Fruit fly (Drosophila melanogaster) whole organism, embryonic: Measurements from ENCODE around the gene CG45066.

ENCODE experiments used
- Adf1 ChIP-seq: fragments of 200-800 bp; sonication (Bioruptor generic); IDR thresholded peaks from 2 replicates; pipeline ENCODE4 v1.3.6; 2022; ENCODE audit warnings: missing biosample characterization, missing genetic modification characterization
- Atf-2 ChIP-seq: fragments of 200-800 bp; sonication (Bioruptor generic); optimal IDR thresholded peaks from 2 replicates; lab custom pipeline; 2016; ENCODE audit warnings: missing biosample characterization, missing genetic modification characterization
- B-H1 ChIP-seq: fragments of 200-800 bp; sonication (Bioruptor generic); IDR thresholded peaks from 3 replicates; pipeline ENCODE4 v1.3.6; 2022; ENCODE audit warnings: missing biosample characterization, missing genetic modification characterization
- B-H2 ChIP-seq: fragments of 200-800 bp; sonication (Bioruptor generic); optimal IDR thresholded peaks from 2 replicates; lab custom pipeline; 2018; ENCODE audit warnings: missing biosample characterization, mild to moderate bottlenecking, missing genetic modification characterization
- CG10366 ChIP-seq: fragments of 200-800 bp; sonication (Bioruptor generic); IDR thresholded peaks from 2 replicates; pipeline ENCODE4 v1.3.6; 2022; ENCODE audit warnings: missing biosample characterization, missing genetic modification characterization
- CG10565 ChIP-seq: fragments of 200-800 bp; sonication (Bioruptor generic); optimal IDR thresholded peaks from 3 replicates; lab custom pipeline; 2016; ENCODE audit warnings: missing biosample characterization, mild to moderate bottlenecking, missing genetic modification characterization
- CG12219 ChIP-seq: fragments of 200-800 bp; sonication (Bioruptor generic); optimal IDR thresholded peaks from 3 replicates; lab custom pipeline; 2018; ENCODE audit warnings: missing biosample characterization, mild to moderate bottlenecking, missing genetic modification characterization
- CG1233 ChIP-seq: fragments of 200-800 bp; sonication (Bioruptor generic); optimal IDR thresholded peaks from 4 replicates; lab custom pipeline; 2018; ENCODE audit warnings: missing biosample characterization, mild to moderate bottlenecking, missing genetic modification characterization
- CG15073 ChIP-seq: fragments of 200-800 bp; sonication (Bioruptor generic); optimal IDR thresholded peaks from 2 replicates; lab custom pipeline; 2016; ENCODE audit warnings: missing biosample characterization, missing genetic modification characterization
- CG17186 ChIP-seq: fragments of 200-800 bp; sonication (Bioruptor generic); optimal IDR thresholded peaks from 3 replicates; lab custom pipeline; 2017; ENCODE audit warnings: missing biosample characterization, missing genetic modification reagents, missing genetic modification characterization
- CG17361 ChIP-seq: fragments of 200-800 bp; sonication (Bioruptor generic); IDR thresholded peaks from 3 replicates; pipeline ENCODE4 v1.3.6; 2022; ENCODE audit warnings: missing biosample characterization, missing genetic modification characterization
- CG18011 ChIP-seq: fragments of 200-800 bp; sonication (Bioruptor generic); optimal IDR thresholded peaks from 2 replicates; lab custom pipeline; 2017; ENCODE audit warnings: missing biosample characterization, missing genetic modification characterization, mild to moderate bottlenecking, moderate library complexity, missing genotype
- CG2678 ChIP-seq: fragments of 200-800 bp; sonication (Bioruptor generic); optimal IDR thresholded peaks from 3 replicates; lab custom pipeline; 2019; ENCODE audit warnings: missing biosample characterization, mild to moderate bottlenecking, missing genetic modification characterization, moderate library complexity
- CG33557 ChIP-seq: fragments of 200-800 bp; sonication (Bioruptor generic); optimal IDR thresholded peaks from 2 replicates; lab custom pipeline; 2019; ENCODE audit warnings: missing biosample characterization, mild to moderate bottlenecking, missing genetic modification characterization, moderate library complexity
- CG34422 ChIP-seq: fragments of 200-800 bp; sonication (Bioruptor generic); IDR thresholded peaks from 3 replicates; pipeline ENCODE4 v1.3.6; 2022; ENCODE audit warnings: missing biosample characterization, missing genetic modification characterization
- CG7556 ChIP-seq: fragments of 200-800 bp; sonication (Bioruptor generic); optimal IDR thresholded peaks from 2 replicates; lab custom pipeline; 2017; ENCODE audit warnings: missing biosample characterization, mild to moderate bottlenecking, missing genetic modification characterization
- CG8765 ChIP-seq: fragments of 200-800 bp; sonication (Bioruptor generic); IDR thresholded peaks from 2 replicates; pipeline ENCODE4 v1.3.6; 2022; ENCODE audit warnings: missing biosample characterization, missing genetic modification characterization
- CG8924 ChIP-seq: fragments of 200-800 bp; optimal IDR thresholded peaks from 3 replicates; lab custom pipeline; 2019; ENCODE audit warnings: missing biosample characterization, mild to moderate bottlenecking, missing genetic modification characterization, moderate library complexity
- CHES-1-like ChIP-seq: fragments of 200-800 bp; sonication (Bioruptor generic); optimal IDR thresholded peaks from 2 replicates; lab custom pipeline; 2016; ENCODE audit warnings: missing biosample characterization, missing genetic modification characterization
- Deaf1 ChIP-seq: fragments of 200-800 bp; optimal IDR thresholded peaks from 3 replicates; lab custom pipeline; 2019; ENCODE audit warnings: missing biosample characterization, mild to moderate bottlenecking, missing genetic modification characterization, moderate library complexity
- Dek ChIP-seq: fragments of 200-800 bp; sonication (Bioruptor generic); optimal IDR thresholded peaks from 3 replicates; lab custom pipeline; 2019; ENCODE audit warnings: missing biosample characterization, mild to moderate bottlenecking, missing genetic modification characterization, moderate library complexity
- Dll ChIP-seq: fragments of 200-800 bp; sonication (Bioruptor generic); IDR thresholded peaks from 4 replicates; pipeline ENCODE4 v1.3.6; 2022; ENCODE audit warnings: missing biosample characterization, missing genetic modification characterization; ENCODE audit not compliant: partially characterized antibody
- Ets65A ChIP-seq: fragments of 200-800 bp; sonication (Bioruptor generic); peaks from one replicate; lab custom pipeline; 2016; ENCODE audit warnings: missing biosample characterization, missing genetic modification characterization
- Fer3 ChIP-seq: fragments of 200-800 bp; sonication (Bioruptor generic); optimal IDR thresholded peaks from 2 replicates; lab custom pipeline; 2018; ENCODE audit warnings: missing biosample characterization, mild to moderate bottlenecking, missing genetic modification characterization, moderate library complexity
- HLH4C ChIP-seq: fragments of 200-800 bp; sonication (Bioruptor generic); IDR thresholded peaks from 3 replicates; pipeline ENCODE4 v1.3.6; 2022; ENCODE audit warnings: missing biosample characterization, missing genetic modification characterization; ENCODE audit not compliant: partially characterized antibody
- Hmr ChIP-seq: fragments of 200-800 bp; sonication (Bioruptor generic); optimal IDR thresholded peaks from 3 replicates; lab custom pipeline; 2017; ENCODE audit warnings: mild to moderate bottlenecking, missing biosample characterization, missing genetic modification reagents, missing genetic modification characterization
- MESR4 ChIP-seq: fragments of 200-800 bp; sonication (Bioruptor generic); optimal IDR thresholded peaks from 2 replicates; lab custom pipeline; 2018; ENCODE audit warnings: missing biosample characterization, mild to moderate bottlenecking, missing genetic modification characterization, moderate library complexity
- Med ChIP-seq: fragments of 200-800 bp; sonication (Bioruptor generic); peaks from one replicate; lab custom pipeline; 2016; ENCODE audit warnings: missing biosample characterization, missing genetic modification characterization, mild to moderate bottlenecking, inconsistent platforms, moderate library complexity
- NC2α ChIP-seq: fragments of 200-800 bp; sonication (Bioruptor generic); optimal IDR thresholded peaks from 2 replicates; lab custom pipeline; 2016; ENCODE audit warnings: missing biosample characterization, missing genetic modification characterization
- Oaz ChIP-seq: fragments of 200-800 bp; sonication (Bioruptor generic); IDR thresholded peaks from 2 replicates; pipeline ENCODE4 v1.3.6; 2022; ENCODE audit warnings: missing biosample characterization, missing genetic modification characterization
- Rfx ChIP-seq: fragments of 200-800 bp; sonication (Bioruptor generic); IDR thresholded peaks from 2 replicates; pipeline ENCODE4 v1.3.6; 2022; ENCODE audit warnings: missing biosample characterization, missing genetic modification characterization
- Ssrp ChIP-seq: fragments of 200-800 bp; sonication (Bioruptor generic); optimal IDR thresholded peaks from 2 replicates; lab custom pipeline; 2018; ENCODE audit warnings: missing biosample characterization, mild to moderate bottlenecking, missing genetic modification characterization, moderate library complexity
- Taf1 ChIP-seq: fragments of 200-800 bp; sonication (Bioruptor generic); IDR thresholded peaks from 2 replicates; pipeline ENCODE4 v1.3.6; 2022; ENCODE audit warnings: missing biosample characterization, missing genetic modification characterization
- Usf ChIP-seq: fragments of 200-800 bp; sonication (Bioruptor generic); optimal IDR thresholded peaks from 2 replicates; lab custom pipeline; 2017; ENCODE audit warnings: missing genotype, missing biosample characterization, missing genetic modification characterization
- bigmax ChIP-seq: fragments of 200-800 bp; sonication (Bioruptor generic); optimal IDR thresholded peaks from 2 replicates; lab custom pipeline; 2018; ENCODE audit warnings: missing biosample characterization, mild to moderate bottlenecking, missing genetic modification characterization
- da ChIP-seq: fragments of 200-800 bp; sonication (Bioruptor generic); optimal IDR thresholded peaks from 2 replicates; lab custom pipeline; 2016; ENCODE audit warnings: missing biosample characterization, missing genetic modification characterization
- disco-r ChIP-seq: fragments of 200-800 bp; sonication (Bioruptor generic); optimal IDR thresholded peaks from 2 replicates; lab custom pipeline; 2016; ENCODE audit warnings: missing biosample characterization, missing genetic modification characterization
- emc ChIP-seq: fragments of 200-800 bp; sonication (Bioruptor generic); optimal IDR thresholded peaks from 2 replicates; lab custom pipeline; 2016; ENCODE audit warnings: missing biosample characterization, missing genetic modification characterization
- eve ChIP-seq, 2 experiments: fragments of >200 bp; optimal IDR thresholded peaks; 2 replicates each; lab custom pipeline; 2017; ENCODE audit warnings: missing biosample characterization in 2 of 2, missing genetic modification characterization in 2 of 2
- fd64A ChIP-seq: fragments of 200-800 bp; sonication (Bioruptor generic); optimal IDR thresholded peaks from 3 replicates; lab custom pipeline; 2018; ENCODE audit warnings: missing biosample characterization, mild to moderate bottlenecking, missing genetic modification characterization
- gcm2 ChIP-seq: fragments of 200-800 bp; sonication (Bioruptor generic); optimal IDR thresholded peaks from 2 replicates; lab custom pipeline; 2016; ENCODE audit warnings: missing biosample characterization, missing genetic modification characterization
- gsb ChIP-seq: fragments of 200-800 bp; sonication (Bioruptor generic); IDR thresholded peaks from 2 replicates; pipeline ENCODE4 v1.3.6; 2022; ENCODE audit warnings: missing biosample characterization, missing genetic modification characterization
- luna ChIP-seq: fragments of 200-800 bp; sonication (Bioruptor generic); optimal IDR thresholded peaks from 2 replicates; lab custom pipeline; 2016; ENCODE audit warnings: missing biosample characterization, missing genetic modification characterization
- mirr ChIP-seq: fragments of 200-800 bp; sonication (Bioruptor generic); optimal IDR thresholded peaks from 3 replicates; lab custom pipeline; 2018; ENCODE audit warnings: missing biosample characterization, mild to moderate bottlenecking, missing genetic modification characterization
- nerfin-2 ChIP-seq: fragments of 200-800 bp; sonication (Bioruptor generic); IDR thresholded peaks from 2 replicates; pipeline ENCODE4 v1.3.6; 2022; ENCODE audit warnings: missing biosample characterization, missing genetic modification characterization; ENCODE audit not compliant: partially characterized antibody
- pfk ChIP-seq: fragments of 200-800 bp; sonication (Bioruptor generic); optimal IDR thresholded peaks from 2 replicates; lab custom pipeline; 2018; ENCODE audit warnings: missing biosample characterization, mild to moderate bottlenecking, missing genetic modification characterization, moderate library complexity
- prd ChIP-seq, 3 experiments: fragments of >200 bp in 2 of 3; fragments of 200-800 bp in 1 of 3; sonication (Bioruptor generic) in 1 of 3; optimal IDR thresholded peaks in 2 of 3; IDR thresholded peaks in 1 of 3; 2 replicates in 2 of 3; 3 replicates in 1 of 3; pipeline versions ENCODE4 v1.3.6 to Lab custom; 2017 to 2022; ENCODE audit warnings: missing biosample characterization in 1 of 3, missing genetic modification characterization in 1 of 3
- pum ChIP-seq: fragments of 200-800 bp; sonication (Bioruptor generic); optimal IDR thresholded peaks from 2 replicates; lab custom pipeline; 2016; ENCODE audit warnings: missing biosample characterization, missing genetic modification characterization
- sima ChIP-seq: fragments of 200-800 bp; sonication (Bioruptor generic); optimal IDR thresholded peaks from 2 replicates; lab custom pipeline; 2016; ENCODE audit warnings: missing biosample characterization, missing genetic modification characterization
- slbo ChIP-seq: fragments of 200-800 bp; sonication (Bioruptor generic); IDR thresholded peaks from 2 replicates; pipeline ENCODE4 v1.3.6; 2022; ENCODE audit warnings: missing biosample characterization, missing genetic modification characterization
- zf30C ChIP-seq: fragments of 200-800 bp; sonication (Bioruptor generic); optimal IDR thresholded peaks from 3 replicates; lab custom pipeline; 2018; ENCODE audit warnings: missing biosample characterization, mild to moderate bottlenecking, missing genetic modification characterization

Gene CG45066

DNA sequence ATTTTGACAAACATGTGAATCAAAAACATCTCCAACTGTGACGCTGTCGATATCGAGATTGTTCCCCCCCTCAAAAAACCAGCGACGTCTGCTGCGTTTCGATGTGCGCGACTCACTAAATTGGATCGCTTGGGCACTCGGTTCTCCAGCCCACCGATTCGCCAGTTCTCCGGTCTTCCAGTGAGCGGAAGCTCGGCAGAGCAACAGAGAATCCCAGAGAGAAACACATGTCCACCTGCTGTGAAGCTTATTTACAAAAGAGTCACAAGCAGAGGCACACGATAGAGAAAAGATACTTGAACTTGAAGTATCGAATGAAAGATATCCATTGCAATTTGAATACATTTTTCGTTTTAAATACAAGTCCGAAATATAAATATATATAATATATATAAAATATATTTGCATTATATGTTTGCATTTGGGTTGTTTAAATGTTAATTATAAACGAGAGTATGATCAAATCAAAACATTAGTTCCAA is 23.1 kb upstream of the CG45066 start (continued):
- TF ChIP-seq eve (GFP tag; optimal IDR thresholded peaks at IDR 0.05; lab: Kevin White, UChicago) (no peak), B-H1 (GFP tag; lab: Robert Waterston, UW) (no peak), CG2678 (tag; lab: Kevin White, UChicago) (peak; percentile 58), Deaf1 (tag; lab: Kevin White, UChicago) (peak; percentile 59), Ets65A (GFP tag; lab: Kevin White, UChicago) (no peak), pfk (no peak), Dek (peak; percentile 11), CG34422 (GFP tag; lab: Robert Waterston, UW) (no peak), CG7556 (GFP tag; lab: Kevin White, UChicago) (peak; percentile 42), MESR4 (GFP tag; lab: Kevin White, UChicago) (no peak), Rfx (GFP tag; lab: Robert Waterston, UW) (peak; percentile 28; the same call in 1 of the 2 replicates), CG15073 (GFP tag; lab: Kevin White, UChicago) (no peak), CG17361 (GFP tag; lab: Robert Waterston, UW) (0 out of 3 replicates have a peak, but pooled peaks have one; percentile 24), CG18011 (GFP tag; lab: Kevin White, UChicago) (no peak), CG17186 (GFP tag; lab: Kevin White, UChicago) (no peak), B-H2 (peak; percentile 30), slbo (GFP tag; lab: Robert Waterston, UW) (0 out of 2 replicates have a peak, but pooled peaks have one; percentile 4), Atf-2 (GFP tag; lab: Kevin White, UChicago) (no peak), Dll (no peak), CG8924 (tag; lab: Kevin White, UChicago) (peak; percentile 20), CG33557 (no peak), HLH4C (GFP tag; lab: Robert Waterston, UW) (no peak), CHES-1-like (GFP tag; lab: Kevin White, UChicago) (no peak), luna (GFP tag; lab: Kevin White, UChicago) (no peak), Oaz (GFP tag; lab: Robert Waterston, UW) (no peak), zf30C (GFP tag; lab: Kevin White, UChicago) (no peak)
- TF ChIP-seq, all 482 proteins: peak for 76

DNA sequence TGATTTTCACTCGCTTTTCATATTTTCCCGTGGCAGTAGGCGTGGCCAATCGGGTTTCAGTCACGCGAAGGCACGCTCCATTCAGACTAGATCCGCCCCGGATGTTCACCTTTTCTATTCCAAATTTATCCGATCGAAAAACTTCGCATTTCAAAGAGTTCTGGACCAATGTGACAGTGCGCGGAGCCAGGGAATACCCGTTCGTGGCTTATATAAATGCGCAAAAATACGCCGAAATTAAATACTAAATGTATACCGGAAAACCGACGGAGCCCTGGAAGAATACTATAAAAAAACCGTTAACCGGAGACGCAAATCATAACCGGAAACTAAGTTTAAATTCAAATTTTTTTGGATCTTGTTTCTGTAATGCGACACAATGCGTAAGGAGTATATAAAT is 16.5 kb upstream of the CG45066 start, which contains the start of gene promL:
promL (minus strand) TSS at position 181 of the 400 bp plus-strand sequence.
- TF ChIP-seq mirr (peak; percentile 47), CG10366 (GFP tag; lab: Robert Waterston, UW) (peak; percentile 35; the same call in 1 of the 2 replicates), gsb (GFP tag; lab: Robert Waterston, UW) (no peak), B-H1 (GFP tag; lab: Robert Waterston, UW) (no peak), nerfin-2 (GFP tag; lab: Robert Waterston, UW) (no peak), gcm2 (GFP tag; lab: Kevin White, UChicago) (no peak), disco-r (GFP tag; lab: Kevin White, UChicago) (peak; percentile 32), CG8765 (GFP tag; lab: Robert Waterston, UW) (no peak), Fer3 (tag; lab: Kevin White, UChicago) (peak; percentile 53), Hmr (peak; percentile 93), Med (GFP tag; lab: Kevin White, UChicago) (peak; percentile 95), bigmax (GFP tag; lab: Kevin White, UChicago) (peak; percentile 2), fd64A (GFP tag; lab: Kevin White, UChicago) (peak; percentile 41), NC2α (GFP tag; lab: Kevin White, UChicago) (no peak), pum (GFP tag; lab: Kevin White, UChicago) (peak; percentile 16), CG10565 (GFP tag; lab: Kevin White, UChicago) (no peak), CG1233 (peak; percentile 53), Ssrp (tag; lab: Kevin White, UChicago) (no peak), sima (GFP tag; lab: Kevin White, UChicago) (no peak), da (GFP tag; lab: Kevin White, UChicago) (no peak), prd (optimal IDR thresholded peaks at IDR 0.05; lab: Kevin White, UChicago) (no peak), prd (GFP tag; IDR thresholded peaks at IDR 0.05; lab: Robert Waterston, UW) (no peak), Usf (GFP tag; lab: Kevin White, UChicago) (no peak), Adf1 (no peak; the same call in 1 of the 2 replicates), CG12219 (GFP tag; lab: Kevin White, UChicago) (peak; percentile 39), Taf1 (GFP tag; lab: Robert Waterston, UW) (no peak), emc (GFP tag; lab: Kevin White, UChicago) (peak; percentile 4)
